Worm (Caenorhabditis elegans): ENCODE measurements around the gene sru-4.

sru-4 gene

DNA sequence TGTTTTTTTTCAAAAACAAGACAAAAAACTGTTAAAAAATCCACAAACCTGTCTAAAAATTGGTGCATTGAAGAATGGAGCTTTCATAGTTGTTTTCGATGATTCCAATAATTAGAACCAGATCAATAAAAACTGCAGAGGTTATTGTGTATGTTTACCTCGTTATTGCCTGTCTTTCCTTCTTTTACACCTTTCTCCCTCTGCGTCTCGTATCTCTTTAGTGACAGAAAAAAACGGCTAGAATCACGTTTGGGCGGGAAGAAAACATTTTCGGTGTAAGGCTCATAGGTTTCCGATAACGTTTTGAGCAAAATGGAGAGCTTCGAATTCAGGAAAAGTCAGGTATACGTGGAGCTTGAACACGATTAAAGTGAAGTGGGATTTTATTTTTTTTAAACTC lies 10.4 kb downstream of the sru-4 start, which contains the start of gene ethe-1:
Gene ethe-1 (minus strand): TSS at position 150 of the 400 bp plus-strand sequence.
- no peak for TF ChIP-seq jun-1 (tag; optimal IDR thresholded peaks at IDR 0.05)
- no peak for TF ChIP-seq tra-1 (GFP tag; IDR thresholded peaks at IDR 0.05)
- TF ChIP-seq aha-1 (tag): peak; percentile 85
- peak; percentile 17 for TF ChIP-seq nhr-28 (tag; optimal IDR thresholded peaks at IDR 0.05)
- TF ChIP-seq nhr-6 (tag; optimal IDR thresholded peaks at IDR 0.05): peak; percentile 26
- TF ChIP-seq dve-1 (tag; optimal IDR thresholded peaks at IDR 0.05; ENCODE audit: insufficient read depth): peak; percentile 28
- TF ChIP-seq daf-16 (GFP tag; optimal IDR thresholded peaks at IDR 0.05): no peak
- peak; percentile 84 for TF ChIP-seq daf-16 (tag; optimal IDR thresholded peaks at IDR 0.05)
- peak; percentile 82 to 92 for TF ChIP-seq hif-1 (tag; optimal IDR thresholded peaks at IDR 0.05)

DNA sequence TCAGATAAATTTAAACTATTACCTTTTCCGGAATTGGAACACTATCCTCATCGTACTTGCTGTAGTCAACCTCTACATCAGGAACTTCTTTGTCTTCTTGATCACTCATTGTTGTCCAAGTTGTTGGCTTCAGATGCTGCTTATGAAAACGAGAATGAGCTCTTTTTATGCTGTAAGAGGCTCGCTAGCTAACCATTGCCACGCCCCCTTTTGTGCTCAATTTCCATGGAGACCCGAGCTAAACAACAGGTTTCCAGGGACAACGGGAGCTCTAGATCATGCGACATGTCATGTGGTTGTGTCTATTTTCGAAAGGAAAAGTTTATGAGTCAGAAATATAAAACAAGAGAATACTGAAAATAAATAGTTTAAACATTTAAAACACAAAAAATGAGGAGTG lies 12.3 kb downstream of the sru-4 start, which contains the start of gene C33A12.4:
Gene C33A12.4 (minus strand): TSS at position 131 of the 400 bp plus-strand sequence.
- TF ChIP-seq ama-1 (optimal IDR thresholded peaks at IDR 0.05) (peak; percentile 28), nhr-42 (GFP tag; IDR thresholded peaks at IDR 0.05) (0 out of 2 replicates have a peak, but pooled peaks have one; percentile 10), T26A8.4 (GFP tag; IDR thresholded peaks at IDR 0.05) (no peak)

DNA sequence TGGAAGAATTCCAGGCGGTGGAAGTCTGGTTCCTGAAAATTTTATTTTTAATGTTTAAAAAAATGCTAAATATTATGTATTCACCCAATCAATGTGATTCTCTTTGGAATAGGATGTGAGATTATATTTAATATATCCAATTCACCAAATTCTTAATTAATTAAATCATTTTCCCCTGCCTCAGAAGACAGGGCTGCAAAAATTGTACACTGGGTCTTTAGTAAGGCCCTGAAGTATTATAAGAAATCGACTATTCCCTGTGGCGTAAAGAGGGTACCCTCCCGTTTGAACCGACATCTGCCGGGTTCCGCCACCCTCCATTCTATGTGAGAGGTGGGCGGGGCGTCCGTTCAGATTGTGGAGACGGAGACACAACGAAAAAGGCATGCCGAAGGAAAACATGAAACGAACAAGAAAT lies 13.0 kb downstream of the sru-4 start:
- TF ChIP-seq daf-12 (tag; optimal IDR thresholded peaks at IDR 0.05): no peak
- TF ChIP-seq daf-19 (GFP tag; conservative IDR thresholded peaks at IDR 0.05): no peak; the same call in 1 of the 2 replicates
- no peak for TF ChIP-seq unc-130 (GFP tag; optimal IDR thresholded peaks at IDR 0.05)
- peak; percentile 86 for TF ChIP-seq F10B5.3 (tag; optimal IDR thresholded peaks at IDR 0.05)
- peak; percentile 74 for TF ChIP-seq rbr-2 (tag; optimal IDR thresholded peaks at IDR 0.05)
- TF ChIP-seq ceh-32 (tag; optimal IDR thresholded peaks at IDR 0.05; ENCODE audit: poor library complexity): peak; percentile 46
- no peak for TF ChIP-seq mxl-2 (GFP tag; conservative IDR thresholded peaks at IDR 0.05)
- no peak for TF ChIP-seq nhr-41 (GFP tag; IDR thresholded peaks at IDR 0.05)
- TF ChIP-seq lim-7 (GFP tag; IDR thresholded peaks at IDR 0.05): 0 out of 2 replicates have a peak, but pooled peaks have one; percentile 26
- TF ChIP-seq nhr-11 (tag; optimal IDR thresholded peaks at IDR 0.05): no peak
- TF ChIP-seq ama-1 (optimal IDR thresholded peaks at IDR 0.05): peak; percentile 52
- no peak for TF ChIP-seq egl-43 (GFP tag; IDR thresholded peaks at IDR 0.05)
- TF ChIP-seq mep-1 (tag; optimal IDR thresholded peaks at IDR 0.05): peak; percentile 90
- peak; percentile 81 for TF ChIP-seq T26A8.4 (GFP tag; IDR thresholded peaks at IDR 0.05)
- no peak for TF ChIP-seq F44E2.7 (GFP tag; IDR thresholded peaks at IDR 0.05)
- TF ChIP-seq mdt-29 (GFP tag; IDR thresholded peaks at IDR 0.05): 0 out of 2 replicates have a peak, but pooled peaks have one; percentile 28
- no peak for TF ChIP-seq ceh-28 (tag; optimal IDR thresholded peaks at IDR 0.05)
- peak; percentile 95 for TF ChIP-seq snpc-4 (tag; optimal IDR thresholded peaks at IDR 0.05)
- TF ChIP-seq nhr-25 (tag; optimal IDR thresholded peaks at IDR 0.05; ENCODE audit: borderline replicate concordance, insufficient read depth): peak; percentile 17
- peak; percentile 66 for TF ChIP-seq nhr-6 (tag; optimal IDR thresholded peaks at IDR 0.05)
- TF ChIP-seq nhr-42 (GFP tag; IDR thresholded peaks at IDR 0.05): no peak
- TF ChIP-seq lin-39 (tag; optimal IDR thresholded peaks at IDR 0.05): no peak
- TF ChIP-seq fkh-10 (GFP tag; optimal IDR thresholded peaks at IDR 0.05): peak; percentile 38
- no peak for TF ChIP-seq zag-1 (tag; optimal IDR thresholded peaks at IDR 0.05)
- TF ChIP-seq ceh-44 (GFP tag; IDR thresholded peaks at IDR 0.05): no peak
- TF ChIP-seq tag-97 (GFP tag; IDR thresholded peaks at IDR 0.05): no peak
- TF ChIP-seq nhr-76 (tag; optimal IDR thresholded peaks at IDR 0.05): no peak
- no peak for TF ChIP-seq ceh-62 (tag; optimal IDR thresholded peaks at IDR 0.05)
- TF ChIP-seq F37D6.2 (tag; optimal IDR thresholded peaks at IDR 0.05): peak; percentile 53
- peak; percentile 62 for TF ChIP-seq ces-1 (GFP tag; optimal IDR thresholded peaks at IDR 0.05)
- TF ChIP-seq dve-1 (tag; optimal IDR thresholded peaks at IDR 0.05; ENCODE audit: insufficient read depth): peak; percentile 89
- no peak for TF ChIP-seq cey-2 (tag; optimal IDR thresholded peaks at IDR 0.05; ENCODE audit: borderline replicate concordance, insufficient read depth)
- peak; percentile 19 for TF ChIP-seq ztf-7 (tag; optimal IDR thresholded peaks at IDR 0.05)
- TF ChIP-seq pqm-1 (tag; optimal IDR thresholded peaks at IDR 0.05): no peak
- no peak for TF ChIP-seq zfp-2 (tag; optimal IDR thresholded peaks at IDR 0.05)
- peak; percentile 27 for TF ChIP-seq spr-1 (tag; optimal IDR thresholded peaks at IDR 0.05)
- TF ChIP-seq skn-1 (tag; optimal IDR thresholded peaks at IDR 0.05): no peak
- TF ChIP-seq ztf-11 (tag; optimal IDR thresholded peaks at IDR 0.05): no peak
- TF ChIP-seq ZK337.2 (GFP tag; IDR thresholded peaks at IDR 0.05): no peak
- no peak; the same call in none of the 2 replicates for TF ChIP-seq ctbp-1 (GFP tag; IDR thresholded peaks at IDR 0.05)
- TF ChIP-seq mxl-3 (GFP tag; optimal IDR thresholded peaks at IDR 0.05): no peak

Data from whole organism, L4 larva.